Worm (Caenorhabditis elegans) whole organism, L4/young adult: ENCODE results near the gene F54F7.10.

Experiments used
- W03F9.2 ChIP-seq: fragments of 150-350 bp; optimal IDR thresholded peaks from 2 replicates; lab custom pipeline; 2014; ENCODE audit warnings: missing biosample characterization, missing genetic modification characterization
- dao-5 ChIP-seq: sonication (generic microtip); optimal IDR thresholded peaks from 2 replicates; lab custom pipeline; 2016; ENCODE audit warnings: missing genotype, missing genetic modification characterization, moderate library complexity, missing compliant biosample characterization
- him-1 ChIP-seq: sonication (generic microtip); optimal IDR thresholded peaks from 2 replicates; lab custom pipeline; 2016; ENCODE audit warnings: missing genotype, missing genetic modification reagents, missing genetic modification characterization, missing compliant biosample characterization

DNA sequence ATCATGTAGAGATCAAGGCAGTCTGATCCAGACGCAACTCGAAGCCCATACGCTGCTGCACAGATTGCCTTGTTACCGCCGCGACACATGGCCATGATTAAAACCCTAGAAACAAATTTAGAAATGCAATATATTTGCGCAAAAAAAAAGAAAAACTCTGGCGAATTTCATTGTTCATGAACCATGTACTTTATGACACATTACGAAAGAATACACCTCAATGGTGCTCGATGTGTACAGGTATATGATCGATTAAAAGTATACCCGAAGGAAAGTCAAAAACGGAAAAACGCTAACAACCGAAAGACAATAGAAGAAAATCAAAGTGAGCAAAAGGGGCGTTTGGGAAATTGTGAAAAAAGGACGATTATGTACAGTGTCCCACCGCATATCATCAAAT is 28.9 kb downstream of the F54F7.10 start, which contains the start of gene Y62H9A.8:
- TF ChIP-seq W03F9.2 (tag; lab: Kevin White, UChicago) (no peak), dao-5 (tag; lab: Kevin White, UChicago) (no peak), him-1 (no peak)
